Worm (Caenorhabditis elegans): ENCODE measurements around the gene R03D7.8.
"Not testable (repeated sequence)": the region's sequence is repeated elsewhere in the genome, so short reads cannot be mapped to it uniquely, and the experiment has no call there.

Gene R03D7.8

DNA sequence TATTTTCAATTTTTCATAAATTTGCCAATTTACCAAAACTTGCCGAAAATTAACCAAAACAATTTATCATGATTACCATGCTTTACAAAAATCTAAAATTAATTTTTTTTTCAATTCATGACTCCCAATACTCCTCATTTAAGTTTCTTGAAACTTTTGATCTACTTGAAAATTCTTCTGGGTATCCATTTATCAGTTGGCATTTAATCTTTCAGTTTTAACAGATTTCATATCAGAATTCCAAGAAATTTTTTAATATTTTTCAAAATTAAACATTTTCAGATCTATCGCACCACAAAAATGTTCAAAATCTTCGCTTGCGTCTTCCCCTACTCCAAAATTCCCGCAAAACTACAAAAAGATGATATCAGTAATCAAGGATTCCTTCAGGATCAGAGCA lies 32.7 kb downstream of the R03D7.8 start, which contains the start of gene Y19D2B.2:
TSS of gene Y19D2B.2 (plus strand) at position 301 of the 400 bp plus-strand sequence.
- no peak for TF ChIP-seq unc-62 (GFP tag; optimal IDR thresholded peaks at IDR 0.05)

DNA sequence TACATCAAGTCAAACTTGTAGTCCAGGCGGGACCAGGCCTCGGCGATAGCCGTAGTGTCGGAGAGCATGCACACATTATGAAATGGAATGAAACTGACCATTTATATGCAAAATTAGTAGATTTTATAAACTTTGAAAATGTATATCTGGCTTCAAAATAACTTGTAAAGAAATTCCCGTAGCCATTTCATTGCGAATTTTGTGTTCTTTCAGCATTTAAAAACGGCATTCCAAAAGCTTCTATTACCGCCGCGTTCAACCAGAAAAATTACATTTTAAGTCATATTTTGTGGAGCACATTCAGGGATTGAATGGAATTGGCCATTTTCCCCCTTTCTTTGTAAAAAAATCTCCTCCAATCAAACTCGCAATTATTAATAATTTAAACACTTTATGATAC lies 33.8 kb downstream of the R03D7.8 start, which contains the start of gene Y19D2B.1:
TSS of gene Y19D2B.1 (minus strand) at position 101 of the 400 bp plus-strand sequence.
- TF ChIP-seq unc-62 (GFP tag; optimal IDR thresholded peaks at IDR 0.05) = not testable (repeated sequence)

ce11 chrII:10918293-10918756 lies 38.4 kb downstream of the R03D7.8 start, which contains the start of gene tba-4:
Gene tba-4 (plus strand): TSS chrII:10918706.
- TF ChIP-seq unc-62 (GFP tag; optimal IDR thresholded peaks at IDR 0.05) = no peak

DNA sequence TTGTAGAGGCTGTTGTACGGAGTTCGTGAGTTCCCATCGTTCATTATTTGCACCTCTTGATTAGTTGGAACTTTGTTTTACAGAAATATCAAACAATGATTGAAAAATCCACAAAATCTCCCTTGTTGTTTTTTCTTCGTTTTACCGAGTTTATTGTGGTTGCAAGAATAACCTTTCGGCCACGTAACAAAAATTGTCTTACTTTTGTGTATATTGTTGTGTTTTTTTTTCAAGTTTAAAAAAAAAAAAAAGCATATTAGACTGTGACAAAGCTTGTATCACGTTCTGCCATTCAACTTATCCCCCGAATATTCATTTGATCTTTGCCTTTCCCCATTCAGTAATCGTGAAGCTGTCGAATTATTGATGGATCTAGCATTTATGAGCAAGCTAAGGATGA lies 39.5 kb downstream of the R03D7.8 start, which contains the start of gene F44F4.10:
TSS of gene F44F4.10 (minus strand) at position 101 of the 400 bp plus-strand sequence.
- TF ChIP-seq unc-62 (GFP tag; optimal IDR thresholded peaks at IDR 0.05) = no peak

DNA sequence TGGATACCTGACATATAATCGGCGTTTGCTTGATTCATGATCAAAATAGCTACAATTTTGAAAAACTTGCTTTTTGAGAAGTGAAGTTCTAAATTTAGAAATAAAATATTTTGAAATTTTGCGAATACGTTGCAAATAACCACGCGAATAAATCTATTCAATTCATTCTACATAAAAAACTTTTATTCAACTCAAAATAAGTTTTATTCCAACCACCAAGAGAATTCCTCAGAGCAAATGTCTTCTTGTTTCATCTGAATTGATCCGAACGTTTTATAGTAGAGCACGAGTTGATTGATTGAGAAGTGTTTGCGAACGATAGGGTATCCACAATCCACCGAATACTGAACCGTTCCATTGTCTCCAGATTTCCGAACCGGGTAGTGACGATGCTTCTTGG lies 41.0 kb downstream of the R03D7.8 start, which contains the start of gene F44F4.9:
TSS of gene F44F4.9 (minus strand) at position 101 of the 400 bp plus-strand sequence.
- no peak for TF ChIP-seq unc-62 (GFP tag; optimal IDR thresholded peaks at IDR 0.05)

DNA sequence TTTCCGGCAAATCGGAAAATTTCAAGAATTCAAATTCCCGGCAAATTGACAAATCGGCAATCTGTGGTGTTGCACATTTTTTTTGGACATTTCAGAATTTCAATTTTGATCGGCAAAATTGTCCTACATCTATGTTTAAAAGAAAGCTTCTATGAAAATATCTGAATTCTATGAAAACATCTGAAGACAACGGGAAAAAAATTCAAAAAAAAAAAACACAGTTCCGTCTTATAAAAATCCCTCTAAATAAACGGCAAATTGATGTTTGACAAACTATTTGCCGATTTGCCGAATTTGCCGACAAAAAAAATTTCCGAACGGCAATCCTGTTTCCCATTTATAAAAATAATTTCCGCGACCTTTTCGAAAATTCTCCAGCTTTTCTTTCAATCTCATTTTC lies 42.3 kb downstream of the R03D7.8 start, which contains the start of gene F44F4.15:
TSS of gene F44F4.15 (plus strand) at position 301 of the 400 bp plus-strand sequence.
- TF ChIP-seq unc-62 (GFP tag; optimal IDR thresholded peaks at IDR 0.05) = no peak

DNA sequence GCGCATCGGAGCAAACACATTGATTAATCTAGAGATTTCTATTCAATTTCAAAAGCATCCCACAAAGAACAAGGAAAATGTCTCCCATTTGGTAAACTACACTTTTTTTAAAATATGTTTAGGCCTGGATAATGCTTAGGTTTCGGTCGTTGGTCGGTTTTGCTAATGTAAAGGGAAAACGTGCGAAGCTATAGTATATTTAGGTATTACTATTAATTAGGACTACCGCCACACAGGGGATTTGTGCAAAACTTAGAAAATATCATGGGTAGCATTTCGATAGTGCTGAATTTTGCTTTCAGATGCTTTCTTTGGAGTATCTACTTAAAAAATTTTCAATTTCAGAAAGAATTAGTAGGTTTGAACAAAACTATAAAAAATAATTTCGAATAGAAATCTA lies 43.7 kb downstream of the R03D7.8 start:
- no peak for TF ChIP-seq unc-62 (GFP tag; optimal IDR thresholded peaks at IDR 0.05)

ce11 chrII:10910219-10910618 lies 46.5 kb downstream of the R03D7.8 start, which contains the start of gene sra-11:
Gene sra-11 (minus strand): TSS chrII:10910319.
- TF ChIP-seq unc-62 (GFP tag; optimal IDR thresholded peaks at IDR 0.05) = no peak

DNA sequence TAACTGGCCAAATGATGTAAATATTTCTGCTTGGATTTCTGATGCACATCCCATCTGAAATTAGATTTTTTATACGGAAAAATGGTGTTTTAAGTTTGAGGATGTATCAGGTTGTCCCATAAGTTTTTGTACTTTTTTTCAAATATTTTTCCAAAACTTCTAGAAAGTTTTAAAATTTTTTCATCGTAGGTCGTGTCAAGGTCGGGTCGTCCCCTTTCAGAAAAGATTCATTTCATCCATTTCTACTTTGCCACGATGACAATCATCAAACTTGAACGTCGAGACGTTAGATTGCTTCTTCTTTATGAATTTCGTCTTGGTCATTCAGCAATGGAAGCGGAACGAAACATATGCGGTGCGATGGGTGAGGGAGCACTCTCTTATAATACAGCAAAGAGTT lies 52.3 kb downstream of the R03D7.8 start, which contains the start of gene sra-12:
TSS of gene sra-12 (minus strand) at position 101 of the 400 bp plus-strand sequence.
- not testable (repeated sequence) for TF ChIP-seq unc-62 (GFP tag; optimal IDR thresholded peaks at IDR 0.05)

Measured in whole organism, dauer.